Worm (Caenorhabditis elegans) whole organism, mixed stage, embryonic: ENCODE data around the gene F15G9.1.
"Not testable (repeated sequence)": the region's sequence is repeated elsewhere in the genome, so short reads cannot be mapped to it uniquely, and the experiment has no call there.

Experiments
- blmp-1 ChIP-seq: fragments of 150-350 bp; optimal IDR thresholded peaks from 2 replicates; lab custom pipeline; 2014; ENCODE audit warnings: missing biosample characterization, missing genetic modification characterization
- lsy-2 ChIP-seq: fragments of 150-350 bp; optimal IDR thresholded peaks from 2 replicates; lab custom pipeline; 2014; ENCODE audit warnings: missing biosample characterization, missing genetic modification characterization
- nhr-12 ChIP-seq: fragments of 150-350 bp; optimal IDR thresholded peaks from 2 replicates; lab custom pipeline; 2014; ENCODE audit warnings: missing biosample characterization, missing genetic modification characterization
- nhr-28 ChIP-seq: fragments of 150-350 bp; optimal IDR thresholded peaks from 2 replicates; lab custom pipeline; 2014; ENCODE audit warnings: missing biosample characterization, missing genetic modification characterization
- pha-4 ChIP-seq: fragments of 150-350 bp; optimal IDR thresholded peaks from 2 replicates; lab custom pipeline; 2018; ENCODE audit warnings: missing biosample characterization, missing genetic modification reagents, missing genetic modification characterization
- snpc-4 ChIP-seq: fragments of 150-350 bp; optimal IDR thresholded peaks from 2 replicates; lab custom pipeline; 2014; ENCODE audit warnings: missing biosample characterization, missing genetic modification characterization
- ztf-11 ChIP-seq: fragments of 150-350 bp; optimal IDR thresholded peaks from 2 replicates; lab custom pipeline; 2014; ENCODE audit warnings: missing biosample characterization, missing genetic modification characterization

- peak; percentile 84 for TF ChIP-seq nhr-28 (tag; lab: Kevin White, UChicago)
- TF ChIP-seq snpc-4, lsy-2 (tag; lab: Kevin White, UChicago): not testable (repeated sequence)
- peak; percentile 31 for TF ChIP-seq nhr-12 (tag; lab: Kevin White, UChicago)
- peak; percentile 61 for TF ChIP-seq pha-4 (tag; lab: Kevin White, UChicago)
- TF ChIP-seq blmp-1 (tag; lab: Kevin White, UChicago): peak; percentile 69
- peak; percentile 56 for TF ChIP-seq ztf-11 (tag; lab: Kevin White, UChicago)
These were observed 37.3 kb downstream of the F15G9.1 start for ce11 chrX:9743513-9743914.
